Worm (Caenorhabditis elegans) whole organism, L2 larva: Measurements from ENCODE around the gene C04F6.9.

ENCODE experiments used
- egl-27 ChIP-seq: sonication (generic microtip); optimal IDR thresholded peaks from 3 replicates; lab custom pipeline; 2017; ENCODE audit warnings: missing biosample characterization, missing genetic modification reagents, missing genetic modification characterization
- lin-11 ChIP-seq: fragments of 150-350 bp; sonication (generic microtip); optimal IDR thresholded peaks from 2 replicates; lab custom pipeline; 2014; ENCODE audit warnings: missing biosample characterization, missing genetic modification characterization, inconsistent platforms, mixed read lengths
- lin-39 ChIP-seq: fragments of 150-350 bp; optimal IDR thresholded peaks from 2 replicates; lab custom pipeline; 2014; ENCODE audit warnings: missing biosample characterization, missing genetic modification reagents, missing genetic modification characterization
- mdl-1 ChIP-seq, 2 experiments: fragments of 150-350 bp in 1 of 2; sonication (generic microtip) in 1 of 2; optimal IDR thresholded peaks; 2 replicates each; lab custom pipeline; 2017; ENCODE audit warnings: missing biosample characterization in 2 of 2, missing genetic modification characterization in 2 of 2
- nhr-237 ChIP-seq: fragments of 150-350 bp; optimal IDR thresholded peaks from 2 replicates; lab custom pipeline; 2014; ENCODE audit warnings: missing biosample characterization, missing genetic modification characterization
- nhr-6 ChIP-seq: fragments of 150-350 bp; optimal IDR thresholded peaks from 2 replicates; lab custom pipeline; 2014; ENCODE audit warnings: missing biosample characterization, missing genetic modification characterization
- skn-1 ChIP-seq: sonication (generic microtip); optimal IDR thresholded peaks from 2 replicates; lab custom pipeline; 2017; ENCODE audit warnings: missing biosample characterization, missing genetic modification characterization
- sma-9 ChIP-seq, 2 experiments: fragments of 150-350 bp in 1 of 2; sonication (generic microtip) in 1 of 2; optimal IDR thresholded peaks; 2 replicates each; lab custom pipeline; 2014 to 2016; ENCODE audit warnings: missing genetic modification characterization in 2 of 2, mild to moderate bottlenecking in 1 of 2, missing biosample characterization in 1 of 2, missing compliant biosample characterization in 1 of 2, missing genetic modification reagents in 1 of 2, moderate library complexity in 1 of 2

- no peak for TF ChIP-seq lin-39 (tag; lab: Kevin White, UChicago)
- no peak for TF ChIP-seq skn-1 (tag; lab: Kevin White, UChicago)
- TF ChIP-seq nhr-6 (tag; lab: Kevin White, UChicago) = no peak
- TF ChIP-seq egl-27 = no peak
- TF ChIP-seq nhr-237 (tag; lab: Kevin White, UChicago) = no peak
- no peak for TF ChIP-seq mdl-1 (tag; optimal IDR thresholded peaks at IDR 0.05; lab: Kevin White, UChicago)
- TF ChIP-seq lin-11 (tag; lab: Kevin White, UChicago) = no peak
- TF ChIP-seq sma-9 (GFP tag; optimal IDR thresholded peaks at IDR 0.05; lab: Kevin White, UChicago) = no peak
- no peak for TF ChIP-seq sma-9 (tag; optimal IDR thresholded peaks at IDR 0.05; lab: Kevin White, UChicago)
Measured at ce11 chrX:3444514-3444913, 42.7 kb downstream of the C04F6.9 start, which contains the start of gene ZK813.7.
